Worm (Caenorhabditis elegans): ENCODE data around the gene F52E1.3.

DNA sequence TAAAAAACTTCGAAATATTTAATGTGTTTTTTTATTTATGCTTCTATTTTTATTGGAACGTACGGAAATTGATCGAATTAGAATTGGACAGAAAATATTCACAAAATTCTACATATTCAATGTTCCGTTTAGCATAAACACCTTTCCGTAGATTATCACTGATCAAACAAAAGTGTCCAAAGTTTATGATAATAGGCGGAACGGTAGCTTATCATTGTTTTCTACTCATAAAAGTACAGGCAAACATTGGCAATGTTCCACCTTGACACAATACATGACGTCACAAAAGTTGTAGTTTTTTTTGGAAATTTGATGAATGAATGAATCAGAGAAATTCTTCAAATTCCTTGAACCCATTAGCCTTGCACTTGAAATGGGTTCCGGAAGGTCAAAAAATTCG is 9.3 kb downstream of the F52E1.3 start:
- TF ChIP-seq fkh-10 (GFP tag; optimal IDR thresholded peaks at IDR 0.05) (no peak), npax-4 (tag; optimal IDR thresholded peaks at IDR 0.05) (no peak), unc-86 (tag; optimal IDR thresholded peaks at IDR 0.05) (no peak), sox-4 (tag; optimal IDR thresholded peaks at IDR 0.05) (no peak), ceh-9 (tag; optimal IDR thresholded peaks at IDR 0.05) (no peak), T23F11.4 (GFP tag; optimal IDR thresholded peaks at IDR 0.05) (no peak), ama-1 (optimal IDR thresholded peaks at IDR 0.05) (no peak), lin-11 (tag; optimal IDR thresholded peaks at IDR 0.05) (no peak), pqm-1 (tag; optimal IDR thresholded peaks at IDR 0.05) (no peak), dmd-4 (tag; optimal IDR thresholded peaks at IDR 0.05; ENCODE audit: borderline replicate concordance) (no peak)
